Fruit fly (Drosophila melanogaster) whole organism, embryonic: Measurements from ENCODE around the gene kairos.

Source experiments
- Antp ChIP-seq: fragments of 200-800 bp; sonication (Bioruptor generic); optimal IDR thresholded peaks from 3 replicates; lab custom pipeline; 2016; ENCODE audit warnings: missing biosample characterization, missing genetic modification characterization
- Atf-2 ChIP-seq: fragments of 200-800 bp; sonication (Bioruptor generic); optimal IDR thresholded peaks from 2 replicates; lab custom pipeline; 2016; ENCODE audit warnings: missing biosample characterization, missing genetic modification characterization
- Atf6 ChIP-seq: fragments of 200-800 bp; sonication (Bioruptor generic); IDR thresholded peaks from 2 replicates; pipeline ENCODE4 v1.3.6; 2022; ENCODE audit warnings: missing biosample characterization, missing genetic modification characterization
- CG10654 ChIP-seq: fragments of 200-800 bp; sonication (Bioruptor generic); optimal IDR thresholded peaks from 2 replicates; lab custom pipeline; 2016; ENCODE audit warnings: missing biosample characterization, missing genetic modification characterization
- CG12104 ChIP-seq: fragments of 200-800 bp; sonication (Bioruptor generic); optimal IDR thresholded peaks from 3 replicates; lab custom pipeline; 2016; ENCODE audit warnings: missing biosample characterization, missing genetic modification characterization
- CG12659 ChIP-seq: fragments of 200-800 bp; sonication (Bioruptor generic); optimal IDR thresholded peaks from 3 replicates; lab custom pipeline; 2017; ENCODE audit warnings: mild to moderate bottlenecking, missing biosample characterization, missing genetic modification reagents, missing genetic modification characterization
- CG12769 ChIP-seq: fragments of 200-800 bp; sonication (Bioruptor generic); optimal IDR thresholded peaks from 2 replicates; lab custom pipeline; 2019; ENCODE audit warnings: missing biosample characterization, mild to moderate bottlenecking, missing genetic modification characterization, moderate library complexity
- CG1529 ChIP-seq: fragments of 200-800 bp; sonication (Bioruptor generic); optimal IDR thresholded peaks from 3 replicates; lab custom pipeline; 2018; ENCODE audit warnings: missing biosample characterization, missing genetic modification characterization
- CG15696 ChIP-seq: fragments of 200-800 bp; sonication (Bioruptor generic); optimal IDR thresholded peaks from 2 replicates; lab custom pipeline; 2019; ENCODE audit warnings: missing biosample characterization, mild to moderate bottlenecking, missing genetic modification characterization, moderate library complexity
- CG17359 ChIP-seq: fragments of 200-800 bp; sonication (Bioruptor generic); optimal IDR thresholded peaks from 3 replicates; lab custom pipeline; 2018; ENCODE audit warnings: missing biosample characterization, mild to moderate bottlenecking, missing genetic modification characterization, moderate library complexity
- CG18599 ChIP-seq: fragments of 200-800 bp; sonication (Bioruptor generic); optimal IDR thresholded peaks from 3 replicates; lab custom pipeline; 2017; ENCODE audit warnings: missing biosample characterization, missing genetic modification characterization, mild to moderate bottlenecking, moderate library complexity, missing genetic modification reagents
- CG3163 ChIP-seq: fragments of 200-800 bp; sonication (Bioruptor generic); optimal IDR thresholded peaks from 3 replicates; lab custom pipeline; 2016; ENCODE audit warnings: missing biosample characterization, missing genetic modification characterization
- CG32772 ChIP-seq: fragments of 200-800 bp; sonication (Bioruptor generic); IDR thresholded peaks from 2 replicates; pipeline ENCODE4 v1.3.6; 2022; ENCODE audit warnings: missing biosample characterization, missing genetic modification characterization
- CG4282 ChIP-seq: fragments of 200-800 bp; sonication (Bioruptor generic); optimal IDR thresholded peaks from 2 replicates; lab custom pipeline; 2016; ENCODE audit warnings: missing biosample characterization, missing genetic modification characterization
- CG4730 ChIP-seq: fragments of 200-800 bp; sonication (Bioruptor generic); IDR thresholded peaks from 2 replicates; pipeline ENCODE4 v1.3.6; 2022; ENCODE audit warnings: missing biosample characterization, missing genetic modification characterization
- CG4854 ChIP-seq: fragments of 200-800 bp; sonication (Bioruptor generic); optimal IDR thresholded peaks from 2 replicates; lab custom pipeline; 2016; ENCODE audit warnings: missing biosample characterization, missing genetic modification characterization, inconsistent platforms
- CG6765 ChIP-seq: fragments of 200-800 bp; sonication (Bioruptor generic); optimal IDR thresholded peaks from 3 replicates; lab custom pipeline; 2017; ENCODE audit warnings: missing biosample characterization, mild to moderate bottlenecking, missing genetic modification characterization
- CG7357 ChIP-seq: fragments of 200-800 bp; sonication (Bioruptor generic); IDR thresholded peaks from 3 replicates; pipeline ENCODE4 v1.3.6; 2022; ENCODE audit warnings: missing biosample characterization, missing genetic modification characterization
- CG8290 ChIP-seq, 3 experiments: fragments of 200-800 bp; sonication (Bioruptor generic); optimal IDR thresholded peaks; 2 replicates each; lab custom pipeline; 2016 to 2019; ENCODE audit warnings: missing biosample characterization in 3 of 3, missing genetic modification characterization in 3 of 3, mild to moderate bottlenecking in 2 of 3, moderate library complexity in 1 of 3
- CHES-1-like ChIP-seq: fragments of 200-800 bp; sonication (Bioruptor generic); optimal IDR thresholded peaks from 2 replicates; lab custom pipeline; 2016; ENCODE audit warnings: missing biosample characterization, missing genetic modification characterization
- D19B ChIP-seq: fragments of 200-800 bp; sonication (Bioruptor generic); optimal IDR thresholded peaks from 2 replicates; lab custom pipeline; 2017; ENCODE audit warnings: missing biosample characterization, mild to moderate bottlenecking, missing genetic modification characterization
- Ets65A ChIP-seq: fragments of 200-800 bp; sonication (Bioruptor generic); peaks from one replicate; lab custom pipeline; 2016; ENCODE audit warnings: missing biosample characterization, missing genetic modification characterization
- H15 ChIP-seq: fragments of 200-800 bp; sonication (Bioruptor generic); IDR thresholded peaks from 3 replicates; pipeline ENCODE4 v1.3.6; 2022; ENCODE audit warnings: missing biosample characterization, missing genetic modification characterization
- HLHmδ ChIP-seq: fragments of 200-800 bp; sonication (Bioruptor generic); optimal IDR thresholded peaks from 2 replicates; lab custom pipeline; 2018; ENCODE audit warnings: missing biosample characterization, mild to moderate bottlenecking, missing genetic modification characterization, moderate library complexity
- Hmr ChIP-seq: fragments of 200-800 bp; sonication (Bioruptor generic); optimal IDR thresholded peaks from 3 replicates; lab custom pipeline; 2017; ENCODE audit warnings: mild to moderate bottlenecking, missing biosample characterization, missing genetic modification reagents, missing genetic modification characterization
- Hr51 ChIP-seq, 2 experiments: fragments of 200-800 bp; sonication (Bioruptor generic); optimal IDR thresholded peaks; 2 replicates in 1 of 2; 3 replicates in 1 of 2; lab custom pipeline; 2016 to 2018; ENCODE audit warnings: missing biosample characterization in 2 of 2, missing genetic modification characterization in 2 of 2, mild to moderate bottlenecking in 1 of 2, moderate library complexity in 1 of 2
- Nf-YA ChIP-seq: fragments of 200-800 bp; sonication (Bioruptor generic); IDR thresholded peaks from 2 replicates; pipeline ENCODE4 v1.3.6; 2022; ENCODE audit warnings: missing biosample characterization, missing genetic modification characterization
- Ravus ChIP-seq: fragments of 200-800 bp; sonication (Bioruptor generic); IDR thresholded peaks from 2 replicates; pipeline ENCODE4 v1.3.6; 2022; ENCODE audit warnings: missing biosample characterization, missing genetic modification characterization
- Six4 ChIP-seq: fragments of 200-800 bp; sonication (Bioruptor generic); optimal IDR thresholded peaks from 2 replicates; lab custom pipeline; 2016; ENCODE audit warnings: missing biosample characterization, missing genetic modification characterization
- abd-A ChIP-seq: fragments of 200-800 bp; sonication (Bioruptor generic); optimal IDR thresholded peaks from 3 replicates; lab custom pipeline; 2019; ENCODE audit warnings: missing biosample characterization, mild to moderate bottlenecking, missing genetic modification characterization, moderate library complexity
- aop ChIP-seq: fragments of 200-800 bp; sonication (Bioruptor generic); IDR thresholded peaks from 2 replicates; pipeline ENCODE4 v1.3.6; 2022; ENCODE audit warnings: missing biosample characterization, missing genetic modification characterization
- ash1 ChIP-seq: fragments of 200-800 bp; sonication (Bioruptor generic); optimal IDR thresholded peaks from 2 replicates; lab custom pipeline; 2018; ENCODE audit warnings: missing biosample characterization, mild to moderate bottlenecking, missing genetic modification characterization
- bigmax ChIP-seq: fragments of 200-800 bp; sonication (Bioruptor generic); optimal IDR thresholded peaks from 2 replicates; lab custom pipeline; 2018; ENCODE audit warnings: missing biosample characterization, mild to moderate bottlenecking, missing genetic modification characterization
- crol ChIP-seq: fragments of 200-800 bp; sonication (Bioruptor generic); IDR thresholded peaks from 2 replicates; pipeline ENCODE4 v1.3.6; 2022; ENCODE audit warnings: missing biosample characterization, missing genetic modification characterization
- dysf ChIP-seq: fragments of 200-800 bp; sonication (Bioruptor generic); IDR thresholded peaks from 3 replicates; pipeline ENCODE4 v1.3.6; 2022; ENCODE audit warnings: missing biosample characterization, missing genetic modification characterization
- fd102C ChIP-seq: fragments of 200-800 bp; sonication (Bioruptor generic); optimal IDR thresholded peaks from 2 replicates; lab custom pipeline; 2018; ENCODE audit warnings: missing biosample characterization, mild to moderate bottlenecking, missing genetic modification characterization, moderate library complexity
- ftz-f1 ChIP-seq: fragments of 200-800 bp; sonication (Bioruptor generic); optimal IDR thresholded peaks from 2 replicates; lab custom pipeline; 2016; ENCODE audit warnings: missing biosample characterization, missing genetic modification characterization
- gro ChIP-seq: fragments of 200-800 bp; sonication (Bioruptor generic); optimal IDR thresholded peaks from 2 replicates; lab custom pipeline; 2016; ENCODE audit warnings: missing biosample characterization, missing genetic modification characterization
- ham ChIP-seq: fragments of 200-800 bp; sonication (Bioruptor generic); IDR thresholded peaks from 2 replicates; pipeline ENCODE4 v1.3.6; 2022; ENCODE audit warnings: missing biosample characterization, missing genetic modification characterization
- jing ChIP-seq: fragments of 200-800 bp; sonication (Bioruptor generic); optimal IDR thresholded peaks from 2 replicates; lab custom pipeline; 2018; ENCODE audit warnings: missing biosample characterization, mild to moderate bottlenecking, missing genetic modification characterization
- lola ChIP-seq, 3 experiments: fragments of >200 bp in 2 of 3; fragments of 200-800 bp in 1 of 3; sonication (Bioruptor generic) in 1 of 3; optimal IDR thresholded peaks; 2 replicates each; lab custom pipeline; 2017 to 2019; ENCODE audit warnings: missing biosample characterization in 3 of 3, missing genetic modification characterization in 3 of 3, mild to moderate bottlenecking in 1 of 3, moderate library complexity in 1 of 3
- pb ChIP-seq: fragments of 200-800 bp; sonication (Bioruptor generic); optimal IDR thresholded peaks from 3 replicates; lab custom pipeline; 2016; ENCODE audit warnings: missing biosample characterization, missing genetic modification characterization
- rib ChIP-seq: fragments of 200-800 bp; sonication (Bioruptor generic); IDR thresholded peaks from 2 replicates; pipeline ENCODE4 v1.3.6; 2022; ENCODE audit warnings: missing biosample characterization, missing genetic modification characterization
- sc ChIP-seq, 3 experiments: fragments of >200 bp in 2 of 3; fragments of 200-800 bp in 1 of 3; sonication (Bioruptor generic) in 1 of 3; optimal IDR thresholded peaks; 2 replicates in 2 of 3; 3 replicates in 1 of 3; lab custom pipeline; 2017; ENCODE audit warnings: mild to moderate bottlenecking in 1 of 3, missing biosample characterization in 1 of 3, missing genetic modification characterization in 1 of 3, missing genetic modification reagents in 1 of 3
- sens ChIP-seq: fragments of 200-800 bp; sonication (Bioruptor generic); peaks from one replicate; lab custom pipeline; 2016; ENCODE audit warnings: missing biosample characterization, missing genetic modification characterization
- sens-2 ChIP-seq: fragments of 200-800 bp; sonication (Bioruptor generic); IDR thresholded peaks from 2 replicates; pipeline ENCODE4 v1.3.6; 2022; ENCODE audit warnings: missing biosample characterization, missing genetic modification characterization
- toy ChIP-seq: fragments of 200-800 bp; sonication (Bioruptor generic); IDR thresholded peaks from 2 replicates; pipeline ENCODE4 v1.3.6; 2022; ENCODE audit warnings: missing biosample characterization, missing genetic modification characterization
- zf30C ChIP-seq: fragments of 200-800 bp; sonication (Bioruptor generic); optimal IDR thresholded peaks from 3 replicates; lab custom pipeline; 2018; ENCODE audit warnings: missing biosample characterization, mild to moderate bottlenecking, missing genetic modification characterization

The kairos gene

dm6 chrX:18366851-18367649 lies 11.1 kb upstream of the kairos start (continued):
- TF ChIP-seq Atf-2 (GFP tag; lab: Kevin White, UChicago) (peak; percentile 44), crol (GFP tag; lab: Robert Waterston, UW) (peak; percentile 90), CG15696 (peak; percentile 34), CHES-1-like (GFP tag; lab: Kevin White, UChicago) (peak; percentile 72), fd102C (GFP tag; lab: Kevin White, UChicago) (no peak), CG10654 (no peak), Hr51 (GFP tag; optimal IDR thresholded peaks at IDR 0.05; lab: Kevin White, UChicago) (peak; percentile 9 to 83), Six4 (GFP tag; lab: Kevin White, UChicago) (no peak), CG4282 (GFP tag; lab: Kevin White, UChicago) (no peak), bigmax (no peak), Hmr (GFP tag; lab: Kevin White, UChicago) (peak; percentile 81), sens (peak; percentile 90), CG4730 (GFP tag; lab: Robert Waterston, UW) (peak; percentile 36; the same call in 1 of the 2 replicates), dysf (GFP tag; lab: Robert Waterston, UW) (peak; percentile 88), CG12769 (tag; lab: Kevin White, UChicago) (peak; percentile 92), sc (optimal IDR thresholded peaks at IDR 0.05; lab: Kevin White, UChicago) (no peak), sc (GFP tag; optimal IDR thresholded peaks at IDR 0.05; lab: Kevin White, UChicago) (peak; percentile 20), HLHmδ (GFP tag; lab: Kevin White, UChicago) (no peak), CG1529 (GFP tag; lab: Kevin White, UChicago) (peak; percentile 28), gro (GFP tag; lab: Kevin White, UChicago) (peak; percentile 93), abd-A (tag; lab: Kevin White, UChicago) (peak; percentile 28), toy (GFP tag; lab: Robert Waterston, UW) (0 out of 2 replicates have a peak, but pooled peaks have one; percentile 49), CG4854 (GFP tag; lab: Kevin White, UChicago) (peak; percentile 19), H15 (peak; percentile 51; the same call in 2 of the 3 replicates), pb (GFP tag; lab: Kevin White, UChicago) (peak; percentile 85), D19B (GFP tag; lab: Kevin White, UChicago) (peak; percentile 57), sens-2 (GFP tag; lab: Robert Waterston, UW) (no peak), jing (GFP tag; lab: Kevin White, UChicago) (peak; percentile 44), aop (GFP tag; lab: Robert Waterston, UW) (no peak), ftz-f1 (GFP tag; lab: Kevin White, UChicago) (no peak), CG18599 (GFP tag; lab: Kevin White, UChicago) (peak; percentile 88), CG6765 (GFP tag; lab: Kevin White, UChicago) (peak; percentile 58), CG32772 (peak; percentile 60; the same call in 1 of the 2 replicates), zf30C (GFP tag; lab: Kevin White, UChicago) (no peak), CG12104 (GFP tag; lab: Kevin White, UChicago) (peak; percentile 30), ash1 (GFP tag; lab: Kevin White, UChicago) (peak; percentile 37), CG12659 (GFP tag; lab: Kevin White, UChicago) (peak; percentile 55), Atf6 (peak; percentile 85), Nf-YA (GFP tag; lab: Robert Waterston, UW) (0 out of 2 replicates have a peak, but pooled peaks have one; percentile 10), CG17359 (peak; percentile 77), CG8290 (GFP tag; optimal IDR thresholded peaks at IDR 0.05; lab: Kevin White, UChicago) (no peak), CG8290 (tag; optimal IDR thresholded peaks at IDR 0.05; lab: Kevin White, UChicago) (peak in 1 of 2 experiments; percentile 63), CG7357 (GFP tag; lab: Robert Waterston, UW) (peak; percentile 72), Ravus (peak; percentile 9; the same call in 1 of the 2 replicates), ham (GFP tag; lab: Robert Waterston, UW) (0 out of 2 replicates have a peak, but pooled peaks have one; percentile 42), CG3163 (GFP tag; lab: Kevin White, UChicago) (no peak), rib (GFP tag; lab: Robert Waterston, UW) (peak; percentile 75), Antp (GFP tag; lab: Kevin White, UChicago) (peak; percentile 50), lola (GFP tag; optimal IDR thresholded peaks at IDR 0.05; lab: Kevin White, UChicago) (no peak), Ets65A (GFP tag; lab: Kevin White, UChicago) (peak; percentile 98)
